Fruit fly (Drosophila melanogaster) whole organism, prepupa: Measurements from ENCODE around the gene CG4161.

ENCODE experiments used
- CG10631 ChIP-seq: fragments of 200-800 bp; sonication (Bioruptor generic); optimal IDR thresholded peaks from 2 replicates; lab custom pipeline; 2016; ENCODE audit warnings: missing biosample characterization, missing genetic modification characterization
- CG10669 ChIP-seq: fragments of 200-800 bp; sonication (Bioruptor generic); optimal IDR thresholded peaks from 3 replicates; lab custom pipeline; 2018; ENCODE audit warnings: missing biosample characterization, mild to moderate bottlenecking, missing genetic modification characterization, moderate library complexity
- CG11762 ChIP-seq: fragments of 200-800 bp; sonication (Bioruptor generic); optimal IDR thresholded peaks from 3 replicates; lab custom pipeline; 2016; ENCODE audit warnings: missing biosample characterization, missing genetic modification characterization; ENCODE audit not compliant: insufficient read depth
- CG15336 ChIP-seq: fragments of 200-800 bp; sonication (Bioruptor generic); IDR thresholded peaks from 2 replicates; pipeline ENCODE4 v1.3.6; 2022; ENCODE audit warnings: missing biosample characterization, missing genetic modification characterization
- CG16779 ChIP-seq: fragments of 200-800 bp; sonication (Bioruptor generic); optimal IDR thresholded peaks from 3 replicates; lab custom pipeline; 2017; ENCODE audit warnings: missing biosample characterization, mild to moderate bottlenecking, missing genetic modification characterization
- CG3032 ChIP-seq: fragments of 200-800 bp; optimal IDR thresholded peaks from 2 replicates; lab custom pipeline; 2019; ENCODE audit warnings: missing biosample characterization, mild to moderate bottlenecking, missing genetic modification characterization, moderate library complexity
- CG31627 ChIP-seq: fragments of 200-800 bp; sonication (Bioruptor generic); optimal IDR thresholded peaks from 3 replicates; lab custom pipeline; 2016; ENCODE audit warnings: missing biosample characterization, missing genetic modification characterization
- CG34406 ChIP-seq: fragments of 200-800 bp; sonication (Bioruptor generic); optimal IDR thresholded peaks from 3 replicates; lab custom pipeline; 2016; ENCODE audit warnings: missing biosample characterization, missing genetic modification characterization
- CG3919 ChIP-seq: fragments of 200-800 bp; sonication (Bioruptor generic); optimal IDR thresholded peaks from 3 replicates; lab custom pipeline; 2016; ENCODE audit warnings: missing biosample characterization, missing genetic modification characterization
- CG4318 ChIP-seq: fragments of 200-800 bp; sonication (Bioruptor generic); optimal IDR thresholded peaks from 3 replicates; lab custom pipeline; 2017; ENCODE audit warnings: missing biosample characterization, mild to moderate bottlenecking, missing genetic modification characterization
- CG6276 ChIP-seq: fragments of 200-800 bp; sonication (Bioruptor generic); optimal IDR thresholded peaks from 2 replicates; lab custom pipeline; 2017; ENCODE audit warnings: missing biosample characterization, mild to moderate bottlenecking, missing genetic modification characterization
- CG6792 ChIP-seq: fragments of 200-800 bp; sonication (Bioruptor generic); optimal IDR thresholded peaks from 3 replicates; lab custom pipeline; 2016; ENCODE audit warnings: missing biosample characterization, missing genetic modification characterization
- CG6808 ChIP-seq: fragments of 200-800 bp; sonication (Bioruptor generic); optimal IDR thresholded peaks from 3 replicates; lab custom pipeline; 2017; ENCODE audit warnings: missing biosample characterization, missing genetic modification characterization, mild to moderate bottlenecking, moderate library complexity, missing genetic modification reagents
- CG6854 ChIP-seq: fragments of 200-800 bp; sonication (Bioruptor generic); optimal IDR thresholded peaks from 2 replicates; lab custom pipeline; 2017; ENCODE audit warnings: missing biosample characterization, mild to moderate bottlenecking, missing genetic modification characterization
- CG7368 ChIP-seq: fragments of 200-800 bp; sonication (Bioruptor generic); optimal IDR thresholded peaks from 3 replicates; lab custom pipeline; 2016; ENCODE audit warnings: missing biosample characterization, missing genetic modification characterization
- CG8119 ChIP-seq: fragments of 200-800 bp; sonication (Bioruptor generic); IDR thresholded peaks from 3 replicates; pipeline ENCODE4 v1.3.6; 2022; ENCODE audit warnings: missing biosample characterization, missing genetic modification characterization
- CG8319 ChIP-seq: fragments of 200-800 bp; sonication (Bioruptor generic); optimal IDR thresholded peaks from 3 replicates; lab custom pipeline; 2016; ENCODE audit warnings: missing biosample characterization, missing genetic modification characterization
- CG8632 ChIP-seq: fragments of 200-800 bp; sonication (Bioruptor generic); optimal IDR thresholded peaks from 3 replicates; lab custom pipeline; 2016; ENCODE audit warnings: missing biosample characterization, missing genetic modification characterization
- Eip75B ChIP-seq: fragments of 200-800 bp; sonication (Bioruptor generic); optimal IDR thresholded peaks from 3 replicates; lab custom pipeline; 2016; ENCODE audit warnings: missing biosample characterization, missing genetic modification characterization
- Eip78C ChIP-seq: fragments of 200-800 bp; sonication (Bioruptor generic); peaks from one replicate; lab custom pipeline; 2016; ENCODE audit warnings: missing biosample characterization, missing genetic modification characterization
- Eip93F ChIP-seq: fragments of 200-800 bp; sonication (Bioruptor generic); optimal IDR thresholded peaks from 2 replicates; lab custom pipeline; 2016; ENCODE audit warnings: missing biosample characterization, mild to moderate bottlenecking, missing genetic modification characterization
- Ets96B ChIP-seq: fragments of 200-800 bp; optimal IDR thresholded peaks from 2 replicates; lab custom pipeline; 2019; ENCODE audit warnings: missing biosample characterization, mild to moderate bottlenecking, missing genetic modification characterization, moderate library complexity
- Hr38 ChIP-seq: sonication (Bioruptor generic); optimal IDR thresholded peaks from 2 replicates; lab custom pipeline; 2016; ENCODE audit warnings: missing biosample characterization, missing genetic modification characterization
- Hr39 ChIP-seq: fragments of 200-800 bp; sonication (Bioruptor generic); optimal IDR thresholded peaks from 2 replicates; lab custom pipeline; 2016; ENCODE audit warnings: missing biosample characterization, missing genetic modification characterization
- Hr4 ChIP-seq: fragments of 200-800 bp; sonication (Bioruptor generic); optimal IDR thresholded peaks from 3 replicates; lab custom pipeline; 2016; ENCODE audit warnings: missing biosample characterization, missing genetic modification characterization
- Lpt ChIP-seq: fragments of 200-800 bp; sonication (Bioruptor generic); optimal IDR thresholded peaks from 3 replicates; lab custom pipeline; 2016; ENCODE audit warnings: missing biosample characterization, missing genetic modification characterization
- Met ChIP-seq: fragments of 200-800 bp; sonication (Bioruptor generic); optimal IDR thresholded peaks from 3 replicates; lab custom pipeline; 2016; ENCODE audit warnings: missing biosample characterization, missing genetic modification characterization
- OdsH ChIP-seq: fragments of 200-800 bp; sonication (Bioruptor generic); optimal IDR thresholded peaks from 3 replicates; lab custom pipeline; 2016; ENCODE audit warnings: missing biosample characterization, missing genetic modification characterization
- Smox ChIP-seq: fragments of 200-800 bp; sonication (Bioruptor generic); optimal IDR thresholded peaks from 3 replicates; lab custom pipeline; 2016; ENCODE audit warnings: missing biosample characterization, missing genetic modification characterization
- Sox102F ChIP-seq: fragments of 200-800 bp; sonication (Bioruptor generic); optimal IDR thresholded peaks from 2 replicates; lab custom pipeline; 2016; ENCODE audit warnings: missing biosample characterization, mild to moderate bottlenecking, missing genetic modification characterization
- Sox14 ChIP-seq: fragments of 200-800 bp; sonication (Bioruptor generic); optimal IDR thresholded peaks from 3 replicates; lab custom pipeline; 2016; ENCODE audit warnings: missing biosample characterization, missing genetic modification characterization
- acj6 ChIP-seq: fragments of 200-800 bp; sonication (Bioruptor generic); optimal IDR thresholded peaks from 3 replicates; lab custom pipeline; 2016; ENCODE audit warnings: missing biosample characterization, missing genetic modification characterization
- dac ChIP-seq: fragments of 200-800 bp; sonication (Bioruptor generic); optimal IDR thresholded peaks from 2 replicates; lab custom pipeline; 2017; ENCODE audit warnings: missing biosample characterization, mild to moderate bottlenecking, missing genetic modification characterization
- eg ChIP-seq: fragments of 200-800 bp; sonication (Bioruptor generic); IDR thresholded peaks from 3 replicates; pipeline ENCODE4 v1.3.6; 2022; ENCODE audit warnings: missing biosample characterization, missing genetic modification characterization
- esn ChIP-seq: fragments of 200-800 bp; sonication (Bioruptor generic); optimal IDR thresholded peaks from 2 replicates; lab custom pipeline; 2016; ENCODE audit warnings: missing biosample characterization, mild to moderate bottlenecking, missing genetic modification characterization, moderate library complexity
- fd59A ChIP-seq: fragments of 200-800 bp; sonication (Bioruptor generic); optimal IDR thresholded peaks from 2 replicates; lab custom pipeline; 2017; ENCODE audit warnings: missing biosample characterization, mild to moderate bottlenecking, missing genetic modification characterization, missing genetic modification reagents
- fd85E ChIP-seq: fragments of 200-800 bp; sonication (Bioruptor generic); optimal IDR thresholded peaks from 3 replicates; lab custom pipeline; 2016; ENCODE audit warnings: missing biosample characterization, missing genetic modification characterization
- fkh ChIP-seq: fragments of 200-800 bp; sonication (Bioruptor generic); optimal IDR thresholded peaks from 3 replicates; lab custom pipeline; 2017; ENCODE audit warnings: missing biosample characterization, mild to moderate bottlenecking, missing genetic modification characterization, moderate library complexity
- lz ChIP-seq: fragments of 200-800 bp; sonication (Bioruptor generic); optimal IDR thresholded peaks from 3 replicates; lab custom pipeline; 2016; ENCODE audit warnings: missing biosample characterization, missing genetic modification characterization
- net ChIP-seq: fragments of 200-800 bp; sonication (Bioruptor generic); optimal IDR thresholded peaks from 3 replicates; lab custom pipeline; 2016; ENCODE audit warnings: missing biosample characterization, missing genetic modification characterization
- salr ChIP-seq, 2 experiments: fragments of 200-800 bp; sonication (Bioruptor generic); optimal IDR thresholded peaks; 3 replicates each; lab custom pipeline; 2016 to 2018; ENCODE audit warnings: missing biosample characterization in 2 of 2, missing genetic modification characterization in 2 of 2, mild to moderate bottlenecking in 1 of 2
- spab ChIP-seq: fragments of 200-800 bp; sonication (Bioruptor generic); optimal IDR thresholded peaks from 2 replicates; lab custom pipeline; 2017; ENCODE audit warnings: missing biosample characterization, mild to moderate bottlenecking, missing genetic modification characterization, missing genetic modification reagents
- ss ChIP-seq, 2 experiments: fragments of 200-800 bp; sonication (Bioruptor generic); optimal IDR thresholded peaks; 2 replicates in 1 of 2; 3 replicates in 1 of 2; lab custom pipeline; 2017 to 2018; ENCODE audit warnings: mild to moderate bottlenecking in 2 of 2, missing biosample characterization in 2 of 2, missing genetic modification characterization in 2 of 2, moderate library complexity in 1 of 2
- svp ChIP-seq: fragments of 200-800 bp; sonication (Bioruptor generic); peaks from one replicate; lab custom pipeline; 2016; ENCODE audit warnings: missing biosample characterization, missing genetic modification characterization
- topi ChIP-seq: fragments of 200-800 bp; sonication (Bioruptor generic); optimal IDR thresholded peaks from 3 replicates; lab custom pipeline; 2016; ENCODE audit warnings: missing biosample characterization, missing genetic modification characterization
- vri ChIP-seq: fragments of 200-800 bp; sonication (Bioruptor generic); optimal IDR thresholded peaks from 3 replicates; lab custom pipeline; 2016; ENCODE audit warnings: missing biosample characterization, mild to moderate bottlenecking, missing genetic modification characterization

CG4161 gene

dm6 chr2L:15474402-15474801 is 41.3 kb downstream of the CG4161 start (continued):
- TF ChIP-seq fd59A (GFP tag; lab: Kevin White, UChicago) (no peak), CG34406 (GFP tag; lab: Kevin White, UChicago) (no peak), net (no peak), CG8632 (GFP tag; lab: Kevin White, UChicago) (no peak), CG10669 (GFP tag; lab: Kevin White, UChicago) (no peak), Met (GFP tag; lab: Kevin White, UChicago) (no peak), Hr39 (GFP tag; lab: Kevin White, UChicago) (no peak), fd85E (GFP tag; lab: Kevin White, UChicago) (no peak), Lpt (GFP tag; lab: Kevin White, UChicago) (peak; percentile 46), CG3032 (no peak), spab (GFP tag; lab: Kevin White, UChicago) (no peak), CG3919 (GFP tag; lab: Kevin White, UChicago) (peak; percentile 27), CG8119 (peak; percentile 70; the same call in 2 of the 3 replicates), CG6808 (GFP tag; lab: Kevin White, UChicago) (no peak), CG6854 (no peak), Sox14 (no peak), CG8319 (GFP tag; lab: Kevin White, UChicago) (no peak), Eip93F (GFP tag; lab: Kevin White, UChicago) (no peak), fkh (GFP tag; lab: Kevin White, UChicago) (no peak), Smox (no peak), Hr38 (GFP tag; lab: Kevin White, UChicago) (no peak), dac (GFP tag; lab: Kevin White, UChicago) (no peak), topi (GFP tag; lab: Kevin White, UChicago) (no peak), Eip78C (GFP tag; lab: Kevin White, UChicago) (peak; percentile 64), salr (GFP tag; optimal IDR thresholded peaks at IDR 0.05; lab: Kevin White, UChicago) (no peak), esn (no peak), svp (GFP tag; lab: Kevin White, UChicago) (no peak), CG11762 (GFP tag; lab: Kevin White, UChicago) (no peak), Ets96B (tag; lab: Kevin White, UChicago) (peak; percentile 4), vri (GFP tag; lab: Kevin White, UChicago) (no peak), CG10631 (GFP tag; lab: Kevin White, UChicago) (peak; percentile 7), Eip75B (no peak), CG31627 (GFP tag; lab: Kevin White, UChicago) (no peak), lz (no peak)

dm6 chr2L:15474911-15475310 is 41.8 kb downstream of the CG4161 start:
- TF ChIP-seq dac (GFP tag; lab: Kevin White, UChicago) (no peak), ss (GFP tag; optimal IDR thresholded peaks at IDR 0.05; lab: Kevin White, UChicago) (no peak), svp (GFP tag; lab: Kevin White, UChicago) (peak; percentile 53)

- TF ChIP-seq eg (GFP tag; lab: Robert Waterston, UW) = no peak
- no peak for TF ChIP-seq acj6 (GFP tag; lab: Kevin White, UChicago)
- no peak for TF ChIP-seq CG3919 (GFP tag; lab: Kevin White, UChicago)
- no peak for TF ChIP-seq CG7368 (GFP tag; lab: Kevin White, UChicago)
- TF ChIP-seq CG4318 = no peak
- no peak for TF ChIP-seq CG6792 (GFP tag; lab: Kevin White, UChicago)
- TF ChIP-seq CG10669 (GFP tag; lab: Kevin White, UChicago) = no peak
- no peak for TF ChIP-seq svp (GFP tag; lab: Kevin White, UChicago)
- no peak for TF ChIP-seq Sox102F (GFP tag; lab: Kevin White, UChicago)
- no peak for TF ChIP-seq Hr4
- TF ChIP-seq dac (GFP tag; lab: Kevin White, UChicago) = no peak
- TF ChIP-seq CG15336 (GFP tag; lab: Robert Waterston, UW) = no peak
- no peak for TF ChIP-seq CG6276
- no peak for TF ChIP-seq CG8319 (GFP tag; lab: Kevin White, UChicago)
- TF ChIP-seq Lpt (GFP tag; lab: Kevin White, UChicago) = no peak
- TF ChIP-seq Met (GFP tag; lab: Kevin White, UChicago) = no peak
- no peak for TF ChIP-seq fd59A (GFP tag; lab: Kevin White, UChicago)
- TF ChIP-seq OdsH (GFP tag; lab: Kevin White, UChicago) = no peak
- no peak for TF ChIP-seq CG16779 (tag; lab: Kevin White, UChicago)
Measured at dm6 chr2L:15478159-15478591, 45.1 kb downstream of the CG4161 start, which contains the start of gene sna. sna (minus strand) TSS chr2L:15478260.
